Worm (Caenorhabditis elegans) whole organism, midembryonic: ENCODE measurements around the gene F10E7.6.

ENCODE experiments used
- T22C8.4 ChIP-seq: fragments of 200-800 bp; sonication (Bioruptor generic); IDR thresholded peaks from 2 replicates; pipeline ENCODE4 v1.3.6; 2022; ENCODE audit warnings: missing genetic modification characterization, missing compliant biosample characterization
- flt-1 ChIP-seq: fragments of 200-800 bp; sonication (Bioruptor generic); IDR thresholded peaks from 2 replicates; pipeline ENCODE4 v1.3.6; 2022; ENCODE audit warnings: missing genetic modification characterization, missing compliant biosample characterization
- klf-2 ChIP-seq: fragments of 200-800 bp; sonication (Bioruptor generic); conservative IDR thresholded peaks from 2 replicates; pipeline ENCODE4 v1.3.6; 2022; ENCODE audit warnings: missing genetic modification reagents, missing genetic modification characterization, missing compliant biosample characterization
- ref-1 ChIP-seq: fragments of 200-800 bp; sonication (Bioruptor generic); conservative IDR thresholded peaks from 2 replicates; pipeline ENCODE4 v1.3.6; 2022; ENCODE audit warnings: missing genetic modification reagents, missing genetic modification characterization, missing compliant biosample characterization
- ztf-23 ChIP-seq: fragments of 200-800 bp; sonication (Bioruptor generic); IDR thresholded peaks from 2 replicates; pipeline ENCODE4 v1.3.6; 2022; ENCODE audit warnings: missing genetic modification reagents, missing genetic modification characterization, missing compliant biosample characterization

- TF ChIP-seq ztf-23 (GFP tag; lab: Robert Waterston, UW), result no peak
- TF ChIP-seq ref-1 (GFP tag; lab: Robert Waterston, UW), result no peak
- no peak for TF ChIP-seq flt-1 (GFP tag; lab: Robert Waterston, UW)
- no peak for TF ChIP-seq klf-2 (GFP tag; lab: Robert Waterston, UW)
- TF ChIP-seq T22C8.4 (GFP tag; lab: Robert Waterston, UW), result no peak
Observed at ce11 chrII:7126457-7126856, 13.6 kb downstream of the F10E7.6 start, which contains the start of gene F10E7.1.
